Fruit fly (Drosophila melanogaster) whole organism, adult: ENCODE data around the gene CG43219.

Experiments
- CG11617 ChIP-seq: fragments of 200-800 bp; sonication (Bioruptor generic); optimal IDR thresholded peaks from 2 replicates; lab custom pipeline; 2017; ENCODE audit warnings: mild to moderate bottlenecking, missing biosample characterization, missing genetic modification reagents, missing genetic modification characterization
- CG14711 ChIP-seq: fragments of 200-800 bp; sonication (Bioruptor generic); optimal IDR thresholded peaks from 2 replicates; lab custom pipeline; 2018; ENCODE audit warnings: missing biosample characterization, mild to moderate bottlenecking, missing genetic modification characterization, moderate library complexity
- CG33017 ChIP-seq: fragments of 200-800 bp; sonication (Bioruptor generic); optimal IDR thresholded peaks from 2 replicates; lab custom pipeline; 2018; ENCODE audit warnings: missing biosample characterization, mild to moderate bottlenecking, missing genetic modification characterization, moderate library complexity
- kay ChIP-seq: fragments of 200-800 bp; sonication (Bioruptor generic); peaks from one replicate; lab custom pipeline; 2016; ENCODE audit warnings: missing biosample characterization, missing genetic modification characterization, borderline replicate concordance

DNA sequence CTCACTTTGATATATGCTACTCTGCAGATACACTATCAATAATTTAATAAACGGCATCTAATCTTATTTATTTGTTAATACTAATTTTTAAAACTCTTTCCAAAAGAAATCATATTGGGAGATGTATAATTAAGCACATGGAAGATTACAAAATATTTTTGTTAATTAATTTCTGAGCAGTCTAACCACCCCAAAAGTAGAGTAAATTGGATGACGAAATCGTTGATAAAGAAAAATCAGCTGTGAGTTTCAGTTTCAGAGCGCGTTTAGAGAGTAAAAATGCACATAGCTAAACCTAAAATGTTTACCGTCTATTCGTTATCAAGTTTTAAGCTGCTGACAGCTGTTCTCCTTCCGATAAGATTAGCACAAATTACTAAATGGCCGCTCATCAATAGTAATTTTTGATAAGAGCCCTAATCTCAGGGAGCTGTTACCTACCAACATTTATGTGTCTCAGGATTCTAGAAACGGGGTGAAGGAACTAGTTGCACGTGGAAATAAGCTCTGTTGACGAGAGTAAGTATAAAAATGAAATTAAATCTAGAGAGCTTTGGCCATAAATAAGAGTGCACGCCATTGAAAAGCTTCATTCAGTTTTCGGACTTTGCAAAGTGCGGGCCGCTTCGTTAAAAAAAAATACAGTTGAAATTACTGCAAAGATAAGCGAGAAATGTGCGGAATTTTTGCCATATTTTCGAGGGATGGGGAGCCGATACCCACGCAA lies 47.5 kb upstream of the CG43219 start, which contains the start of the genes chb and AsnS:
- TF ChIP-seq CG14711 (peak; percentile 90), kay (GFP tag; lab: Kevin White, UChicago) (peak; percentile 91), CG11617 (GFP tag; lab: Kevin White, UChicago) (peak; percentile 42), CG33017 (peak; percentile 91)
